Fruit fly (Drosophila melanogaster) whole organism, embryonic: ENCODE results near the gene CG11550.

Experiments used
- Ada2b ChIP-seq: fragments of 200-800 bp; sonication (Bioruptor generic); IDR thresholded peaks from 2 replicates; pipeline ENCODE4 v1.3.6; 2022; ENCODE audit warnings: missing biosample characterization, missing genetic modification characterization
- Atf-2 ChIP-seq: fragments of 200-800 bp; sonication (Bioruptor generic); optimal IDR thresholded peaks from 2 replicates; lab custom pipeline; 2016; ENCODE audit warnings: missing biosample characterization, missing genetic modification characterization
- CG10274 ChIP-seq: fragments of 200-800 bp; sonication (Bioruptor generic); optimal IDR thresholded peaks from 3 replicates; lab custom pipeline; 2017; ENCODE audit warnings: missing biosample characterization, mild to moderate bottlenecking, missing genetic modification characterization
- CG12942 ChIP-seq: fragments of 200-800 bp; sonication (Bioruptor generic); optimal IDR thresholded peaks from 3 replicates; lab custom pipeline; 2016; ENCODE audit warnings: missing biosample characterization, missing genetic modification characterization
- CG14050 ChIP-seq: fragments of 200-800 bp; sonication (Bioruptor generic); IDR thresholded peaks from 3 replicates; pipeline ENCODE4 v1.3.6; 2022; ENCODE audit warnings: missing biosample characterization, missing genetic modification characterization
- CG15269 ChIP-seq: fragments of 200-800 bp; sonication (Bioruptor generic); optimal IDR thresholded peaks from 2 replicates; lab custom pipeline; 2018; ENCODE audit warnings: missing biosample characterization, mild to moderate bottlenecking, missing genetic modification characterization, moderate library complexity
- CG17802 ChIP-seq: fragments of 200-800 bp; sonication (Bioruptor generic); optimal IDR thresholded peaks from 2 replicates; lab custom pipeline; 2018; ENCODE audit warnings: missing biosample characterization, mild to moderate bottlenecking, missing genetic modification characterization, moderate library complexity
- Hr78 ChIP-seq, 2 experiments: fragments of 200-800 bp in 1 of 2; fragments of >200 bp in 1 of 2; sonication (Bioruptor generic) in 1 of 2; optimal IDR thresholded peaks; 2 replicates each; lab custom pipeline; 2017 to 2019; ENCODE audit warnings: missing biosample characterization in 2 of 2, missing genetic modification characterization in 2 of 2, mild to moderate bottlenecking in 1 of 2, moderate library complexity in 1 of 2
- NK7.1 ChIP-seq: fragments of 200-800 bp; sonication (Bioruptor generic); optimal IDR thresholded peaks from 3 replicates; lab custom pipeline; 2016; ENCODE audit warnings: missing biosample characterization, missing genetic modification characterization
- Taf1 ChIP-seq: fragments of 200-800 bp; sonication (Bioruptor generic); IDR thresholded peaks from 2 replicates; pipeline ENCODE4 v1.3.6; 2022; ENCODE audit warnings: missing biosample characterization, missing genetic modification characterization
- Xrp1 ChIP-seq: fragments of 200-800 bp; sonication (Bioruptor generic); IDR thresholded peaks from 2 replicates; pipeline ENCODE4 v1.3.6; 2022; ENCODE audit warnings: missing biosample characterization, missing genetic modification characterization
- caup ChIP-seq: fragments of 200-800 bp; sonication (Bioruptor generic); optimal IDR thresholded peaks from 3 replicates; lab custom pipeline; 2017; ENCODE audit warnings: missing biosample characterization, mild to moderate bottlenecking, missing genetic modification characterization, moderate library complexity; ENCODE audit not compliant: severe bottlenecking
- nau ChIP-seq: fragments of 200-800 bp; sonication (Bioruptor generic); optimal IDR thresholded peaks from 3 replicates; lab custom pipeline; 2017; ENCODE audit warnings: missing biosample characterization, mild to moderate bottlenecking, missing genetic modification characterization, missing genetic modification reagents
- tin ChIP-seq: fragments of 200-800 bp; sonication (Bioruptor generic); optimal IDR thresholded peaks from 3 replicates; lab custom pipeline; 2016; ENCODE audit warnings: missing biosample characterization, missing genetic modification characterization

DNA sequence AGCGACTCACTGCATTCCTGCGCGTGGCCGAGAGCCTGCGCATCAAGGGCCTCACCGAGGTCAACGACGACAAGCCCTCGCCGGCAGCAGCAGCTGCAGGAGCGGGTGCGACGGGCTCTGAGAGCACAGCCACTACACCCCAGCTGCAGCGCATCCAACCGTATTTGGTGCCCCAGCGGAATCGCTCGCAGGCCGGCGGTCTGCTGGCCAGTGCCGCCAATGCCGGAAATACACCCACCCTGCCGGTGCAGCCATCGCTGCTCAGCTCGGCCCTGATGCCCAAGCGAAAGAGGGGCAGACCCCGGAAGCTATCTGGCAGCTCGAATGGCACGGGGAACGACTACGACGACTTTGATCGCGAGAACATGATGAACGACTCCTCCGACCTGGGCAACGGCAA lies 48.1 kb upstream of the CG11550 start:
- no peak for TF ChIP-seq CG15269
- no peak for TF ChIP-seq tin (GFP tag; lab: Kevin White, UChicago)
- no peak for TF ChIP-seq Ada2b (GFP tag; lab: Robert Waterston, UW)
- TF ChIP-seq Xrp1 (GFP tag; lab: Robert Waterston, UW) = no peak
- TF ChIP-seq CG10274 (GFP tag; lab: Kevin White, UChicago) = no peak
- TF ChIP-seq Atf-2 (GFP tag; lab: Kevin White, UChicago) = no peak
- no peak for TF ChIP-seq NK7.1
- no peak for TF ChIP-seq CG14050
- no peak for TF ChIP-seq nau (GFP tag; lab: Kevin White, UChicago)
- TF ChIP-seq Hr78 (GFP tag; optimal IDR thresholded peaks at IDR 0.05; lab: Kevin White, UChicago) = no peak
- no peak for TF ChIP-seq Taf1
- TF ChIP-seq CG17802 (tag; lab: Kevin White, UChicago) = no peak
- no peak for TF ChIP-seq CG12942
- no peak for TF ChIP-seq caup (GFP tag; lab: Kevin White, UChicago)
